Worm (Caenorhabditis elegans) whole organism, young adult: Measurements from ENCODE around the gene hap-1.

Source experiments
- B0019.2 ChIP-seq: fragments of 200-800 bp; sonication (Bioruptor generic); conservative IDR thresholded peaks from 2 replicates; pipeline ENCODE4 v1.3.6; 2022; ENCODE audit warnings: missing genetic modification reagents, missing genetic modification characterization, missing compliant biosample characterization
- B0336.3 ChIP-seq: fragments of 200-800 bp; sonication (Bioruptor generic); IDR thresholded peaks from 2 replicates; pipeline ENCODE4 v1.3.6; 2022; ENCODE audit warnings: missing genetic modification characterization, missing compliant biosample characterization
- C17E4.6 ChIP-seq: fragments of 200-800 bp; sonication (Bioruptor generic); IDR thresholded peaks from 2 replicates; pipeline ENCODE4 v1.3.6; 2022; ENCODE audit warnings: missing genetic modification reagents, missing genetic modification characterization, missing compliant biosample characterization
- F23B12.7 ChIP-seq: sonication (generic microtip); optimal IDR thresholded peaks from 2 replicates; lab custom pipeline; 2017; ENCODE audit warnings: missing genetic modification characterization, mild to moderate bottlenecking, missing compliant biosample characterization, antibody characterized with exemption, moderate library complexity; ENCODE audit not compliant: insufficient read depth
- F55B11.4 ChIP-seq: sonication (generic microtip); optimal IDR thresholded peaks from 2 replicates; lab custom pipeline; 2016; ENCODE audit warnings: missing compliant biosample characterization, missing genetic modification characterization, borderline replicate concordance; ENCODE audit not compliant: insufficient read depth
- F57A8.1 ChIP-seq: fragments of 200-800 bp; sonication (Bioruptor generic); optimal IDR thresholded peaks from 2 replicates; lab custom pipeline; 2018; ENCODE audit warnings: mild to moderate bottlenecking, missing genetic modification characterization, moderate library complexity, missing compliant biosample characterization
- Y53F4B.3 ChIP-seq: fragments of 200-800 bp; sonication (Bioruptor generic); IDR thresholded peaks from 2 replicates; pipeline ENCODE4 v1.3.6; 2022; ENCODE audit warnings: missing genetic modification reagents, missing genetic modification characterization, missing compliant biosample characterization
- Y53G8AR.9 ChIP-seq: fragments of 200-800 bp; sonication (Bioruptor generic); conservative IDR thresholded peaks from 2 replicates; pipeline ENCODE4 v1.3.6; 2022; ENCODE audit warnings: missing genetic modification reagents, missing genetic modification characterization, missing compliant biosample characterization
- Y56A3A.18 ChIP-seq: fragments of 200-800 bp; sonication (Bioruptor generic); IDR thresholded peaks from 2 replicates; pipeline ENCODE4 v1.3.6; 2022; ENCODE audit warnings: missing genetic modification reagents, missing genetic modification characterization, missing compliant biosample characterization
- Y67H2A.10 ChIP-seq: fragments of 200-800 bp; sonication (Bioruptor generic); conservative IDR thresholded peaks from 2 replicates; pipeline ENCODE4 v1.3.6; 2022; ENCODE audit warnings: missing genetic modification reagents, missing genetic modification characterization, missing compliant biosample characterization
- akir-1 ChIP-seq: fragments of 200-800 bp; sonication (Bioruptor generic); optimal IDR thresholded peaks from 2 replicates; lab custom pipeline; 2018; ENCODE audit warnings: mild to moderate bottlenecking, missing genetic modification characterization, moderate library complexity, missing compliant biosample characterization
- athp-1 ChIP-seq: sonication (generic microtip); optimal IDR thresholded peaks from 2 replicates; lab custom pipeline; 2017; ENCODE audit warnings: mild to moderate bottlenecking, missing genetic modification characterization, missing compliant biosample characterization
- attf-3 ChIP-seq: fragments of 200-800 bp; sonication (Bioruptor generic); conservative IDR thresholded peaks from 2 replicates; pipeline ENCODE4 v1.3.6; 2022; ENCODE audit warnings: missing genetic modification reagents, missing genetic modification characterization, missing compliant biosample characterization
- attf-6 ChIP-seq: fragments of 200-800 bp; sonication (Bioruptor generic); IDR thresholded peaks from 2 replicates; pipeline ENCODE4 v1.3.6; 2022; ENCODE audit warnings: missing genetic modification reagents, missing genetic modification characterization, missing compliant biosample characterization
- cebp-1 ChIP-seq, 2 experiments: fragments of 200-800 bp in 1 of 2; sonication (Bioruptor generic) in 1 of 2; sonication (generic microtip) in 1 of 2; IDR thresholded peaks in 1 of 2; optimal IDR thresholded peaks in 1 of 2; 2 replicates each; pipeline versions ENCODE4 v1.3.6 to Lab custom; 2017 to 2022; ENCODE audit warnings: missing compliant biosample characterization in 2 of 2, missing genetic modification characterization in 2 of 2, mild to moderate bottlenecking in 1 of 2, missing genetic modification reagents in 1 of 2, moderate library complexity in 1 of 2
- ceh-27 ChIP-seq: fragments of 200-800 bp; sonication (Bioruptor generic); optimal IDR thresholded peaks from 2 replicates; lab custom pipeline; 2018; ENCODE audit warnings: mild to moderate bottlenecking, missing genetic modification characterization, moderate library complexity, missing compliant biosample characterization
- ceh-58 ChIP-seq: fragments of 200-800 bp; sonication (Bioruptor generic); IDR thresholded peaks from 2 replicates; pipeline ENCODE4 v1.3.6; 2022; ENCODE audit warnings: missing genetic modification characterization, missing compliant biosample characterization
- die-1 ChIP-seq: sonication (generic microtip); optimal IDR thresholded peaks from 2 replicates; lab custom pipeline; 2016; ENCODE audit warnings: missing genotype, mild to moderate bottlenecking, missing genetic modification characterization, missing compliant biosample characterization
- dox-1 ChIP-seq: fragments of 200-800 bp; sonication (Bioruptor generic); IDR thresholded peaks from 2 replicates; pipeline ENCODE4 v1.3.6; 2022; ENCODE audit warnings: missing genetic modification reagents, missing genetic modification characterization, missing compliant biosample characterization
- dpl-1 ChIP-seq: fragments of 150-350 bp; optimal IDR thresholded peaks from 2 replicates; lab custom pipeline; 2014; ENCODE audit warnings: missing biosample characterization, missing genetic modification reagents, missing genetic modification characterization
- efl-1 ChIP-seq: fragments of 150-350 bp; optimal IDR thresholded peaks from 2 replicates; lab custom pipeline; 2014; ENCODE audit warnings: missing biosample characterization, missing genetic modification reagents, missing genetic modification characterization
- egl-44 ChIP-seq: fragments of 200-800 bp; sonication (Bioruptor generic); IDR thresholded peaks from 2 replicates; pipeline ENCODE4 v1.3.6; 2022; ENCODE audit warnings: missing genetic modification reagents, missing genetic modification characterization, missing compliant biosample characterization
- fkh-3 ChIP-seq: sonication (generic microtip); optimal IDR thresholded peaks from 2 replicates; lab custom pipeline; 2016; ENCODE audit warnings: mild to moderate bottlenecking, missing genetic modification characterization, missing compliant biosample characterization
- him-1 ChIP-seq: sonication (generic microtip); optimal IDR thresholded peaks from 2 replicates; lab custom pipeline; 2016; ENCODE audit warnings: missing genotype, missing genetic modification reagents, missing genetic modification characterization, missing compliant biosample characterization
- hlh-12 ChIP-seq: sonication (generic microtip); optimal IDR thresholded peaks from 2 replicates; lab custom pipeline; 2016; ENCODE audit warnings: missing genetic modification characterization, missing compliant biosample characterization
- hmg-1.2 ChIP-seq: fragments of 200-800 bp; sonication (Bioruptor generic); IDR thresholded peaks from 2 replicates; pipeline ENCODE4 v1.3.6; 2022; ENCODE audit warnings: missing genetic modification reagents, missing genetic modification characterization, missing compliant biosample characterization
- hrde-1 ChIP-seq: sonication (generic microtip); optimal IDR thresholded peaks from 2 replicates; lab custom pipeline; 2016; ENCODE audit warnings: missing genetic modification characterization, mild to moderate bottlenecking, missing compliant biosample characterization, moderate library complexity, missing genotype, missing genetic modification reagents, borderline replicate concordance
- lin-26 ChIP-seq: fragments of 200-800 bp; sonication (Bioruptor generic); IDR thresholded peaks from 2 replicates; pipeline ENCODE4 v1.3.6; 2022; ENCODE audit warnings: missing genetic modification reagents, missing genetic modification characterization, missing compliant biosample characterization
- lin-35 ChIP-seq, 3 experiments: fragments of 150-350 bp in 2 of 3; sonication (generic microtip) in 1 of 3; optimal IDR thresholded peaks; 2 replicates each; lab custom pipeline; 2014 to 2018; ENCODE audit warnings: missing biosample characterization in 3 of 3, missing genetic modification characterization in 3 of 3, missing genetic modification reagents in 3 of 3
- lin-40 ChIP-seq: sonication (generic microtip); optimal IDR thresholded peaks from 2 replicates; lab custom pipeline; 2016; ENCODE audit warnings: missing genetic modification characterization, mild to moderate bottlenecking, missing compliant biosample characterization, missing genotype, missing genetic modification reagents
- lin-54 ChIP-seq: fragments of 200-800 bp; sonication (Bioruptor generic); optimal IDR thresholded peaks from 2 replicates; lab custom pipeline; 2018; ENCODE audit warnings: mild to moderate bottlenecking, missing genetic modification characterization, missing compliant biosample characterization
- lsy-27 ChIP-seq: sonication (generic microtip); optimal IDR thresholded peaks from 2 replicates; lab custom pipeline; 2017; ENCODE audit warnings: missing genetic modification characterization, mild to moderate bottlenecking, missing compliant biosample characterization, antibody characterized with exemption, missing genotype, borderline replicate concordance; ENCODE audit not compliant: insufficient read depth
- madf-6 ChIP-seq: fragments of 200-800 bp; sonication (Bioruptor generic); IDR thresholded peaks from 2 replicates; pipeline ENCODE4 v1.3.6; 2022; ENCODE audit warnings: missing genetic modification reagents, missing genetic modification characterization, missing compliant biosample characterization
- mel-28 ChIP-seq: sonication (generic microtip); optimal IDR thresholded peaks from 2 replicates; lab custom pipeline; 2016; ENCODE audit warnings: borderline replicate concordance, mild to moderate bottlenecking, missing genetic modification characterization, missing compliant biosample characterization
- mes-4 ChIP-seq: sonication (generic microtip); optimal IDR thresholded peaks from 2 replicates; lab custom pipeline; 2016; ENCODE audit warnings: missing genotype, missing genetic modification characterization, missing compliant biosample characterization
- nfya-1 ChIP-seq: sonication (generic microtip); optimal IDR thresholded peaks from 2 replicates; lab custom pipeline; 2017; ENCODE audit warnings: antibody characterized with exemption, missing compliant biosample characterization, missing genetic modification characterization, borderline replicate concordance; ENCODE audit not compliant: insufficient read depth
- nfya-2 ChIP-seq: fragments of 200-800 bp; sonication (Bioruptor generic); IDR thresholded peaks from 2 replicates; pipeline ENCODE4 v1.3.6; 2022; ENCODE audit warnings: missing genetic modification reagents, missing genetic modification characterization, missing compliant biosample characterization
- pbrm-1 ChIP-seq: fragments of 200-800 bp; sonication (Bioruptor generic); IDR thresholded peaks from 2 replicates; pipeline ENCODE4 v1.3.6; 2022; ENCODE audit warnings: missing genetic modification reagents, missing genetic modification characterization, missing compliant biosample characterization
- rec-8 ChIP-seq, 2 experiments: sonication (generic microtip); optimal IDR thresholded peaks; 2 replicates each; lab custom pipeline; 2016; ENCODE audit warnings: mild to moderate bottlenecking in 2 of 2, missing genetic modification characterization in 2 of 2, missing genetic modification reagents in 2 of 2, missing genotype in 2 of 2, missing biosample characterization in 1 of 2, missing compliant biosample characterization in 1 of 2, moderate library complexity in 1 of 2
- snpc-1.1 ChIP-seq: sonication (generic microtip); optimal IDR thresholded peaks from 2 replicates; lab custom pipeline; 2017; ENCODE audit warnings: missing genetic modification characterization, mild to moderate bottlenecking, missing compliant biosample characterization, antibody characterized with exemption, moderate library complexity, missing genotype, missing genetic modification reagents; ENCODE audit not compliant: insufficient read depth
- snpc-3.4 ChIP-seq: sonication (generic microtip); optimal IDR thresholded peaks from 2 replicates; lab custom pipeline; 2017; ENCODE audit warnings: missing genetic modification characterization, mild to moderate bottlenecking, missing compliant biosample characterization, antibody characterized with exemption, moderate library complexity, missing genotype, missing genetic modification reagents
- sptf-2 ChIP-seq: fragments of 200-800 bp; sonication (Bioruptor generic); optimal IDR thresholded peaks from 2 replicates; lab custom pipeline; 2018; ENCODE audit warnings: mild to moderate bottlenecking, missing genetic modification characterization, missing compliant biosample characterization
- tbx-9 ChIP-seq: sonication (generic microtip); optimal IDR thresholded peaks from 2 replicates; lab custom pipeline; 2016; ENCODE audit warnings: borderline replicate concordance, missing genetic modification characterization, inconsistent platforms, missing compliant biosample characterization
- xnd-1 ChIP-seq: sonication (generic microtip); optimal IDR thresholded peaks from 2 replicates; lab custom pipeline; 2016; ENCODE audit warnings: missing genotype, missing genetic modification reagents, missing genetic modification characterization, missing compliant biosample characterization
- ztf-25 ChIP-seq: fragments of 200-800 bp; sonication (Bioruptor generic); IDR thresholded peaks from 2 replicates; pipeline ENCODE4 v1.3.6; 2022; ENCODE audit warnings: missing genetic modification reagents, missing genetic modification characterization, missing compliant biosample characterization
- ztf-3 ChIP-seq: fragments of 200-800 bp; sonication (Bioruptor generic); optimal IDR thresholded peaks from 2 replicates; lab custom pipeline; 2018; ENCODE audit warnings: mild to moderate bottlenecking, missing genetic modification characterization, missing compliant biosample characterization

hap-1 gene

ce11 chrIII:5273396-5273857 is 9.7 kb downstream of the hap-1 start, which contains the start of gene ztf-8 (continued):
- no peak for TF ChIP-seq fkh-3 (tag; lab: Kevin White, UChicago)
- peak; percentile 72 for TF ChIP-seq B0336.3 (GFP tag; lab: Robert Waterston, UW)
- TF ChIP-seq lin-35 (GFP tag; optimal IDR thresholded peaks at IDR 0.05; lab: Kevin White, UChicago): peak in 1 of 3 experiments; percentile 22
- no peak for TF ChIP-seq sptf-2
- TF ChIP-seq dox-1 (GFP tag; lab: Robert Waterston, UW): peak; percentile 19; the same call in 1 of the 2 replicates
- no peak for TF ChIP-seq Y53F4B.3
- TF ChIP-seq die-1 (tag; lab: Kevin White, UChicago): peak; percentile 32
- TF ChIP-seq lin-26 (GFP tag; lab: Robert Waterston, UW): no peak
- 0 out of 2 replicates have a peak, but pooled peaks have one; percentile 47 for TF ChIP-seq attf-6 (GFP tag; lab: Robert Waterston, UW)
- TF ChIP-seq Y53G8AR.9 (GFP tag; lab: Robert Waterston, UW): peak; percentile 66; the same call in 1 of the 2 replicates
- TF ChIP-seq F23B12.7: no peak
- no peak for TF ChIP-seq mel-28 (tag; lab: Kevin White, UChicago)
- TF ChIP-seq ceh-27 (GFP tag; lab: Kevin White, UChicago): no peak
- no peak for TF ChIP-seq C17E4.6
- TF ChIP-seq nfya-2 (GFP tag; lab: Robert Waterston, UW): no peak
- no peak for TF ChIP-seq nfya-1 (tag; lab: Kevin White, UChicago)
- TF ChIP-seq lsy-27 (tag; lab: Kevin White, UChicago): no peak
- no peak for TF ChIP-seq hlh-12 (tag; lab: Kevin White, UChicago)
- no peak for TF ChIP-seq lin-40 (tag; lab: Kevin White, UChicago)
- no peak for TF ChIP-seq F55B11.4 (tag; lab: Kevin White, UChicago)
- TF ChIP-seq ztf-3: no peak
- no peak for TF ChIP-seq rec-8 (tag; optimal IDR thresholded peaks at IDR 0.05; lab: Kevin White, UChicago)
- no peak for TF ChIP-seq mes-4 (tag; lab: Kevin White, UChicago)
- no peak for TF ChIP-seq B0019.2
- TF ChIP-seq snpc-1.1 (tag; lab: Kevin White, UChicago): peak; percentile 54
- TF ChIP-seq F57A8.1: no peak
- no peak for TF ChIP-seq snpc-3.4 (tag; lab: Kevin White, UChicago)
- TF ChIP-seq Y67H2A.10 (GFP tag; lab: Robert Waterston, UW): no peak
- no peak for TF ChIP-seq him-1 (tag; lab: Kevin White, UChicago)
- no peak for TF ChIP-seq akir-1 (GFP tag; lab: Kevin White, UChicago)
- no peak for TF ChIP-seq tbx-9 (tag; lab: Kevin White, UChicago)
- TF ChIP-seq madf-6 (GFP tag; lab: Robert Waterston, UW): peak; percentile 65
- no peak for TF ChIP-seq ztf-25 (GFP tag; lab: Robert Waterston, UW)
- TF ChIP-seq hmg-1.2: peak; percentile 18; the same call in 1 of the 2 replicates
- TF ChIP-seq attf-3 (GFP tag; lab: Robert Waterston, UW): no peak
- TF ChIP-seq athp-1 (tag; lab: Kevin White, UChicago): peak; percentile 42
- no peak for TF ChIP-seq Y56A3A.18
- TF ChIP-seq xnd-1: no peak
- no peak for TF ChIP-seq efl-1
- no peak for TF ChIP-seq egl-44 (GFP tag; lab: Robert Waterston, UW)
- no peak for TF ChIP-seq pbrm-1 (GFP tag; lab: Robert Waterston, UW)
- TF ChIP-seq dpl-1: no peak
- no peak for TF ChIP-seq cebp-1 (GFP tag; IDR thresholded peaks at IDR 0.05; lab: Robert Waterston, UW)
- TF ChIP-seq cebp-1 (tag; optimal IDR thresholded peaks at IDR 0.05; lab: Kevin White, UChicago): peak; percentile 38
- TF ChIP-seq ceh-58: no peak
- peak; percentile 45 for TF ChIP-seq lin-54 (GFP tag; lab: Kevin White, UChicago)
- TF ChIP-seq hrde-1 (tag; lab: Kevin White, UChicago): no peak
